Fruit fly (Drosophila melanogaster): Measurements from ENCODE around the gene Ge-1.
A peak's percentile ranks its signal among the peaks of the same experiment; 100 is the strongest.

Ge-1 gene

DNA sequence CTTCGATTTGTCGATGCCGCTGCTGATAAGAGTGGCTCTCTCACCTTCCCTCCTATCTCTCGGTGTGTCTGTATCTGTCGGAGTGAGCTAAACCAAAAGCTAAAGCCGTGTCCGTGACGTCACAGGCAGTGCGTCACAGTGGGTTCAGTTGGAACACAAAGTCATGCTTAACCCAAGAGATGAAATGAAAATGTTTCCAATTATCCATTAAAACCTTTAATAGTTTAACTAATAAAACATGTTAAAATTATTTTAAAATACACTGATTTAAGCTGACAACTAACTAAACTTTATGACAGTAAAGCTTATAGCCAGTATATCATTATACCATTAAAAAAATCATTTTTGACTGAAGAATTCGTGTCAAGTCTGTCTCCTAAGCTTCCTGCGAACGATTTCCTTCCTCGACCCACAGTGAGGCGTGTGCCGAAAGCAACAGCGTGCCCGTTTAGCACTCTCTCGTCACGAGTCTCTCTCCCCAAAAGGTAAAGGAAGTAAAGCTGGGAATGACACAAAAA is 12.4 kb upstream of the Ge-1 start, which contains the start of gene Idua:
Gene Idua, minus strand, starts transcription at position 51 of the 518 bp plus-strand sequence.
- peak; percentile 28 for TF ChIP-seq schlank (tag; optimal IDR thresholded peaks at IDR 0.05)
- peak; percentile 12 for TF ChIP-seq CG31388 (GFP tag; optimal IDR thresholded peaks at IDR 0.05)
- peak in 1 of 2 experiments; percentile 21 for TF ChIP-seq Hr51 (GFP tag; optimal IDR thresholded peaks at IDR 0.05)
- peak; percentile 82 for TF ChIP-seq cwo (GFP tag; optimal IDR thresholded peaks at IDR 0.05)
- TF ChIP-seq Camta (GFP tag; optimal IDR thresholded peaks at IDR 0.05) = no peak
- no peak for TF ChIP-seq gsb-n (tag; optimal IDR thresholded peaks at IDR 0.05)
- peak; percentile 37 for TF ChIP-seq psq (GFP tag; optimal IDR thresholded peaks at IDR 0.05)
- TF ChIP-seq Asciz (GFP tag; optimal IDR thresholded peaks at IDR 0.05) = peak; percentile 70
- no peak for TF ChIP-seq pb (GFP tag; optimal IDR thresholded peaks at IDR 0.05)
- no peak for TF ChIP-seq Hmx (GFP tag; optimal IDR thresholded peaks at IDR 0.05)
- peak; percentile 41 for TF ChIP-seq CG18011 (GFP tag; optimal IDR thresholded peaks at IDR 0.05)
- no peak for TF ChIP-seq ac (GFP tag; optimal IDR thresholded peaks at IDR 0.05)
- TF ChIP-seq CG17802 (tag; optimal IDR thresholded peaks at IDR 0.05) = no peak
- peak; percentile 48 for TF ChIP-seq CG18476 (GFP tag; optimal IDR thresholded peaks at IDR 0.05)
- TF ChIP-seq Aef1 (GFP tag; IDR thresholded peaks at IDR 0.05) = peak; percentile 47; the same call in 2 of the 3 replicates
- no peak for TF ChIP-seq mld (GFP tag; IDR thresholded peaks at IDR 0.05; ENCODE audit: partially characterized antibody)
- peak; percentile 39 for TF ChIP-seq Chrac-16 (GFP tag; optimal IDR thresholded peaks at IDR 0.05)
- no peak for TF ChIP-seq sna (GFP tag; IDR thresholded peaks at IDR 0.05; ENCODE audit: partially characterized antibody)
- no peak for TF ChIP-seq CG17186 (GFP tag; optimal IDR thresholded peaks at IDR 0.05)
- TF ChIP-seq Oli (tag; optimal IDR thresholded peaks at IDR 0.05) = peak; percentile 78
- TF ChIP-seq Usf (GFP tag; optimal IDR thresholded peaks at IDR 0.05) = no peak
- no peak for TF ChIP-seq tup (GFP tag; optimal IDR thresholded peaks at IDR 0.05)
- no peak for TF ChIP-seq CG8359 (GFP tag; optimal IDR thresholded peaks at IDR 0.05; ENCODE audit: borderline replicate concordance)
- no peak for TF ChIP-seq CG3065 (GFP tag; optimal IDR thresholded peaks at IDR 0.05)
- TF ChIP-seq Dip3 (GFP tag; optimal IDR thresholded peaks at IDR 0.05) = peak; percentile 57
- TF ChIP-seq CG2116 (GFP tag; optimal IDR thresholded peaks at IDR 0.05) = peak; percentile 22
- no peak for TF ChIP-seq ato (GFP tag; IDR thresholded peaks at IDR 0.05; ENCODE audit: partially characterized antibody)
- 0 out of 2 replicates have a peak, but pooled peaks have one; percentile 33 for TF ChIP-seq CG11696 (GFP tag; IDR thresholded peaks at IDR 0.05)
- no peak for TF ChIP-seq Lim3 (GFP tag; IDR thresholded peaks at IDR 0.05)
- peak; percentile 66 for TF ChIP-seq slbo (GFP tag; IDR thresholded peaks at IDR 0.05)
- TF ChIP-seq Kr (GFP tag; optimal IDR thresholded peaks at IDR 0.05) = no peak
- no peak for TF ChIP-seq Neu2 (GFP tag; optimal IDR thresholded peaks at IDR 0.05; ENCODE audit: borderline replicate concordance)
- TF ChIP-seq CG18262 (tag; optimal IDR thresholded peaks at IDR 0.05) = no peak
- TF ChIP-seq CG11456 (GFP tag; IDR thresholded peaks at IDR 0.05) = no peak; the same call in 2 of the 3 replicates
- no peak for TF ChIP-seq wor (GFP tag; IDR thresholded peaks at IDR 0.05)
- TF ChIP-seq CG1024 (GFP tag; IDR thresholded peaks at IDR 0.05) = no peak
- TF ChIP-seq pzg (GFP tag; optimal IDR thresholded peaks at IDR 0.05) = no peak
- peak; percentile 73 for TF ChIP-seq CG17385 (GFP tag; optimal IDR thresholded peaks at IDR 0.05)
- no peak for TF ChIP-seq dm (GFP tag; optimal IDR thresholded peaks at IDR 0.05)
- peak; percentile 67 for TF ChIP-seq CG15601 (tag; optimal IDR thresholded peaks at IDR 0.05)
- TF ChIP-seq nerfin-2 (GFP tag; IDR thresholded peaks at IDR 0.05; ENCODE audit: partially characterized antibody) = no peak
- no peak for TF ChIP-seq chn (GFP tag; optimal IDR thresholded peaks at IDR 0.05)
- peak; percentile 70 for TF ChIP-seq CG10209 (GFP tag; optimal IDR thresholded peaks at IDR 0.05)
- peak; percentile 26 for TF ChIP-seq YL-1 (GFP tag; optimal IDR thresholded peaks at IDR 0.05)
- TF ChIP-seq fd3F (GFP tag; optimal IDR thresholded peaks at IDR 0.05) = peak; percentile 53
- no peak for TF ChIP-seq CG17568 (GFP tag; optimal IDR thresholded peaks at IDR 0.05)
- no peak for TF ChIP-seq bbx (GFP tag; IDR thresholded peaks at IDR 0.05; ENCODE audit: partially characterized antibody)
- no peak for TF ChIP-seq NK7.1 (GFP tag; optimal IDR thresholded peaks at IDR 0.05)
- TF ChIP-seq CG6791 (GFP tag; IDR thresholded peaks at IDR 0.05; ENCODE audit: partially characterized antibody) = no peak

Measured in whole organism, embryonic.